Fruit fly (Drosophila melanogaster) whole organism: ENCODE measurements around the gene Cnx99A.

Source experiments
- Dll ChIP-seq: fragments of >200 bp; optimal IDR thresholded peaks from 2 replicates; lab custom pipeline; 2017
- pan ChIP-seq: fragments of >200 bp; optimal IDR thresholded peaks from 2 replicates; lab custom pipeline; 2017
- usp ChIP-seq: fragments of >200 bp; optimal IDR thresholded peaks from 2 replicates; lab custom pipeline; 2017; ENCODE audit warnings: missing biosample characterization, missing genetic modification characterization, mixed read lengths

DNA sequence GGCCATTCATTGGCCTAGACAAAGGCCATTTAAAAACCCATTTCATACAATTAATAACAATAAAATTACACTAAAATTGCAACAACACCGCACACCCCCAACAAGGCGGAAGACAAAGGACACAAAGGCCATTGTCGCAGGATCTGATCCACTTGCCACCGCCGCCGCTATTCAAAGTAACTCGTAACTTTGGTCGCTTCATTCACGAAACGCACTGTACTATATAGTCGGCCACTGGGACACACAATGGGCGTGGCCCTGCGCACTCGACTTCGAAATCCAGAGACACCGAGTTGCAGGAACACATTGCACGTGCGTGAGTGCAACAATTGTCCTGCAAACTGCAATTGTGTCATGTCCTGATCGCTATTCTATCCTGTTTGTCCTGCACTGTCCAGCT, 26.0 kb downstream of the Cnx99A start:
- TF ChIP-seq pan (lab: Kevin White, UChicago) (no peak), usp (GFP tag; lab: Kevin White, UChicago) (no peak), Dll (no peak)
